Fruit fly (Drosophila melanogaster) whole organism, wandering third instar larva: ENCODE results near the gene CG14618.

Experiments
- Dfd ChIP-seq: fragments of >200 bp; optimal IDR thresholded peaks from 2 replicates; lab custom pipeline; 2017; ENCODE audit warnings: missing biosample characterization, missing genetic modification characterization
- Dif ChIP-seq: fragments of 200-275, 200-300 bp; sonication (Bioruptor generic); optimal IDR thresholded peaks from 2 replicates; lab custom pipeline; 2018; ENCODE audit warnings: missing biosample characterization, missing genetic modification characterization; ENCODE audit not compliant: partially characterized antibody
- GATAd ChIP-seq: sonication (Bioruptor generic); optimal IDR thresholded peaks from 2 replicates; lab custom pipeline; 2016; ENCODE audit warnings: missing biosample characterization, missing genetic modification characterization
- HLH106 ChIP-seq: fragments of 200-800 bp; optimal IDR thresholded peaks from 3 replicates; lab custom pipeline; 2019; ENCODE audit warnings: missing biosample characterization, mild to moderate bottlenecking, missing genetic modification characterization, moderate library complexity
- Hr83 ChIP-seq: fragments of 200-300 bp; sonication (Bioruptor generic); optimal IDR thresholded peaks from 2 replicates; lab custom pipeline; 2016; ENCODE audit warnings: missing biosample characterization, mild to moderate bottlenecking, missing genetic modification characterization, moderate library complexity; ENCODE audit not compliant: poor library complexity, severe bottlenecking
- OdsH ChIP-seq: fragments of 200-800 bp; sonication (Bioruptor generic); optimal IDR thresholded peaks from 2 replicates; lab custom pipeline; 2016; ENCODE audit warnings: missing biosample characterization, mild to moderate bottlenecking, missing genetic modification characterization
- dsf ChIP-seq: sonication (Bioruptor generic); optimal IDR thresholded peaks from 2 replicates; lab custom pipeline; 2016; ENCODE audit warnings: missing biosample characterization, missing genetic modification characterization, borderline replicate concordance
- ey ChIP-seq: fragments of 200-800 bp; sonication (Bioruptor generic); optimal IDR thresholded peaks from 2 replicates; lab custom pipeline; 2016; ENCODE audit warnings: missing biosample characterization, missing genetic modification characterization
- foxo ChIP-seq, 2 experiments: fragments of 200-800 bp; sonication (Bioruptor generic); optimal IDR thresholded peaks; 2 replicates in 1 of 2; 3 replicates in 1 of 2; lab custom pipeline; 2016 to 2017; ENCODE audit warnings: missing biosample characterization in 2 of 2, missing genetic modification characterization in 2 of 2
- fru ChIP-seq: fragments of 200-800 bp; sonication (Bioruptor generic); optimal IDR thresholded peaks from 3 replicates; lab custom pipeline; 2016; ENCODE audit warnings: missing biosample characterization, mild to moderate bottlenecking, missing genetic modification characterization
- h ChIP-seq: fragments of 200-800 bp; sonication (Bioruptor generic); optimal IDR thresholded peaks from 3 replicates; lab custom pipeline; 2016; ENCODE audit warnings: missing biosample characterization, mild to moderate bottlenecking, missing genetic modification characterization
- lola ChIP-seq: fragments of >200 bp; optimal IDR thresholded peaks from 2 replicates; lab custom pipeline; 2017; ENCODE audit warnings: missing biosample characterization, missing genetic modification characterization
- usp ChIP-seq: fragments of >200 bp; optimal IDR thresholded peaks from 2 replicates; lab custom pipeline; 2017; ENCODE audit warnings: missing biosample characterization, missing genetic modification characterization
- woc ChIP-seq: sonication (Bioruptor generic); optimal IDR thresholded peaks from 2 replicates; lab custom pipeline; 2016; ENCODE audit warnings: missing biosample characterization, mild to moderate bottlenecking, missing genetic modification characterization

Gene CG14618

dm6 chrX:22512071-22512470, 38.6 kb downstream of the CG14618 start:
- no peak for TF ChIP-seq usp (GFP tag; lab: Kevin White, UChicago)
- no peak for TF ChIP-seq foxo (GFP tag; optimal IDR thresholded peaks at IDR 0.05; lab: Kevin White, UChicago)
- TF ChIP-seq Hr83, result no peak
- no peak for TF ChIP-seq lola
- TF ChIP-seq HLH106, result no peak
- TF ChIP-seq fru (GFP tag; lab: Kevin White, UChicago), result no peak
- TF ChIP-seq Dfd (GFP tag; lab: Kevin White, UChicago), result no peak

- TF ChIP-seq Hr83 (no peak), GATAd (no peak), ey (GFP tag; lab: Kevin White, UChicago) (no peak), usp (GFP tag; lab: Kevin White, UChicago) (no peak), Dif (GFP tag; lab: Kevin White, UChicago) (no peak), lola (no peak), h (no peak), dsf (GFP tag; lab: Kevin White, UChicago) (no peak), OdsH (GFP tag; lab: Kevin White, UChicago) (no peak), woc (GFP tag; lab: Kevin White, UChicago) (no peak)
These were observed 41.5 kb downstream of the CG14618 start, which contains the start of gene CG17600 for dm6 chrX:22514948-22515347. Gene CG17600, plus strand, starts transcription at chrX:22515197.
